Worm (Caenorhabditis elegans): ENCODE results near the gene K02E7.12.

DNA sequence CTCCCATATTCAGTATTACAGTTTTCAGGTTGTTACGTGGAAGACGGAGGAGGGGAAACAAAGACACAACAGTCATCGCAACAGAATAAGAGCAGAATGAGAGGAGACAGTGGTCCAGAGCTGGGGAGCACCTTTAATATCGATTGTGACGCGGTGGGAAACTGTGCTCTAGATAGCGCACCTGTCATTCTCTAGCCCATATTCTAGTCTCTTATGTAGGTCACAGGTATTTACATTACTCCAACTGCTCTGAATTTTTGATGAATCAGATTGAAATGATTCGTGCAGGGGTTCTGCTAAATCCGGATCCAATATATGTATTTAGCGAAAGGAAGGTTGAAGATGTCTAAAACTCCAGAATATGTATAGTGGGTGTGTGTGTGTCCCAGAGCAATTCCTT, 28.7 kb upstream of the K02E7.12 start, which contains the start of gene fbxb-41:
- TF ChIP-seq K12H6.12 (tag; optimal IDR thresholded peaks at IDR 0.05) (no peak), rcor-1 (GFP tag; IDR thresholded peaks at IDR 0.05) (no peak), F10E7.11 (tag; optimal IDR thresholded peaks at IDR 0.05) (no peak), unc-62 (GFP tag; optimal IDR thresholded peaks at IDR 0.05) (no peak), T07F8.4 (tag; optimal IDR thresholded peaks at IDR 0.05) (no peak), snpc-4 (GFP tag; optimal IDR thresholded peaks at IDR 0.05) (no peak), snpc-4 (tag; optimal IDR thresholded peaks at IDR 0.05) (no peak)
